Fruit fly (Drosophila melanogaster): Measurements from ENCODE around the gene Nup35.

Gene Nup35

DNA sequence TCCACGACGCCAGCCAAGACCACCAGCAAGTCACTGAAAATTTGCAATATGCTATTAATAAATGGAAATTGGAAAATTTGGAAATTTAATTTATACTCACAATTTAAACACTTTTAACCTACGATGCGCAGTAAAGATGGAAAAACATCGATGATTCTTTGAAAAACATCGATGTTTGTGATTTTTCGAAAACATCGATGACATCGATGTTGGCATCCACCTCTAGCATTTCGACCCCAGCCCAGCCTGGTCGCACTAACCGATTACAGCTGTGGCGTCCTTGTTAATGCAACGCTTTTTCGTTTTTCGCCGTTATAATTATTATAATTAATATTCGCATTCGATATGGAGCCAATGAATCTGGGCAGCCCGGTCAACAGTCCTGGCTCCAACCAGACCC lies at the start of gene Nup35:
Gene Nup35, plus strand, starts transcription at position 222 of the 400 bp plus-strand sequence.
- TF ChIP-seq Hr3 (GFP tag; optimal IDR thresholded peaks at IDR 0.05), result no peak
- TF ChIP-seq nmo (GFP tag; optimal IDR thresholded peaks at IDR 0.05), result peak; percentile 0
- 0 out of 2 replicates have a peak, but pooled peaks have one; percentile 5 for TF ChIP-seq Rfx (GFP tag; IDR thresholded peaks at IDR 0.05)
- peak; percentile 66 for TF ChIP-seq tna (GFP tag; IDR thresholded peaks at IDR 0.05; ENCODE audit: partially characterized antibody)
- TF ChIP-seq ato (GFP tag; IDR thresholded peaks at IDR 0.05; ENCODE audit: partially characterized antibody), result peak; percentile 56
- peak; percentile 70 for TF ChIP-seq CG14860 (GFP tag; IDR thresholded peaks at IDR 0.05; ENCODE audit: partially characterized antibody)
- no peak for TF ChIP-seq CG10543 (GFP tag; optimal IDR thresholded peaks at IDR 0.05)
- peak; percentile 62 for TF ChIP-seq inv (GFP tag; IDR thresholded peaks at IDR 0.05; ENCODE audit: partially characterized antibody)
- peak; percentile 78 for TF ChIP-seq CG16813 (GFP tag; IDR thresholded peaks at IDR 0.05; ENCODE audit: partially characterized antibody)
- TF ChIP-seq NC2α (GFP tag; optimal IDR thresholded peaks at IDR 0.05), result no peak
- TF ChIP-seq CG6683 (GFP tag; optimal IDR thresholded peaks at IDR 0.05), result no peak
- no peak for TF ChIP-seq CG12104 (GFP tag; optimal IDR thresholded peaks at IDR 0.05)
- no peak for TF ChIP-seq CG32767 (GFP tag; IDR thresholded peaks at IDR 0.05)
- no peak for TF ChIP-seq oc (tag; optimal IDR thresholded peaks at IDR 0.05)
- no peak for TF ChIP-seq CG14050 (GFP tag; IDR thresholded peaks at IDR 0.05)
- TF ChIP-seq CG4360 (GFP tag; IDR thresholded peaks at IDR 0.05), result no peak
- no peak for TF ChIP-seq CG12071 (GFP tag; optimal IDR thresholded peaks at IDR 0.05)
- TF ChIP-seq sug (tag; optimal IDR thresholded peaks at IDR 0.05), result no peak
- peak; percentile 74; the same call in 2 of the 3 replicates for TF ChIP-seq CG7963 (GFP tag; IDR thresholded peaks at IDR 0.05; ENCODE audit: partially characterized antibody)
- peak; percentile 75 for TF ChIP-seq CG13287 (GFP tag; IDR thresholded peaks at IDR 0.05; ENCODE audit: partially characterized antibody)
- no peak for TF ChIP-seq CG4854 (GFP tag; optimal IDR thresholded peaks at IDR 0.05)
- TF ChIP-seq Med (GFP tag), result peak; percentile 49
- TF ChIP-seq Opbp (GFP tag; IDR thresholded peaks at IDR 0.05; ENCODE audit: partially characterized antibody), result peak; percentile 77; the same call in 2 of the 3 replicates
- TF ChIP-seq Sox102F (GFP tag; optimal IDR thresholded peaks at IDR 0.05), result no peak
- TF ChIP-seq nerfin-2 (GFP tag; IDR thresholded peaks at IDR 0.05; ENCODE audit: partially characterized antibody), result peak; percentile 49
- TF ChIP-seq sima (GFP tag; optimal IDR thresholded peaks at IDR 0.05), result no peak
- no peak for TF ChIP-seq scrt (GFP tag; optimal IDR thresholded peaks at IDR 0.05)
- no peak for TF ChIP-seq Oli (tag; optimal IDR thresholded peaks at IDR 0.05)
- no peak for TF ChIP-seq Hr51 (GFP tag; optimal IDR thresholded peaks at IDR 0.05)
- peak; percentile 78 for TF ChIP-seq knrl (GFP tag; IDR thresholded peaks at IDR 0.05; ENCODE audit: partially characterized antibody)
- 0 out of 2 replicates have a peak, but pooled peaks have one; percentile 10 for TF ChIP-seq al (GFP tag; IDR thresholded peaks at IDR 0.05)
- no peak for TF ChIP-seq CG2199 (GFP tag; IDR thresholded peaks at IDR 0.05)
- peak; percentile 35 for TF ChIP-seq CG9797 (GFP tag; optimal IDR thresholded peaks at IDR 0.05)
- TF ChIP-seq bab2 (GFP tag; optimal IDR thresholded peaks at IDR 0.05), result no peak
- peak; percentile 76 for TF ChIP-seq HLH4C (GFP tag; IDR thresholded peaks at IDR 0.05; ENCODE audit: partially characterized antibody)
- TF ChIP-seq gfzf (GFP tag; optimal IDR thresholded peaks at IDR 0.05), result peak; percentile 60
- no peak for TF ChIP-seq CG7556 (GFP tag; optimal IDR thresholded peaks at IDR 0.05)
- no peak for TF ChIP-seq vvl (GFP tag; IDR thresholded peaks at IDR 0.05)
- TF ChIP-seq CG4617 (GFP tag; optimal IDR thresholded peaks at IDR 0.05; ENCODE audit: borderline replicate concordance), result no peak
- peak; percentile 75 for TF ChIP-seq bbx (GFP tag; IDR thresholded peaks at IDR 0.05; ENCODE audit: partially characterized antibody)
- TF ChIP-seq crol (GFP tag; IDR thresholded peaks at IDR 0.05), result no peak
- no peak for TF ChIP-seq dimm (GFP tag; IDR thresholded peaks at IDR 0.05)
- TF ChIP-seq vnd (GFP tag; IDR thresholded peaks at IDR 0.05; ENCODE audit: partially characterized antibody), result peak; percentile 63
- TF ChIP-seq MBD-R2 (GFP tag; IDR thresholded peaks at IDR 0.05), result peak; percentile 57
- TF ChIP-seq CG7786 (GFP tag; optimal IDR thresholded peaks at IDR 0.05), result no peak
- TF ChIP-seq fd102C (GFP tag; optimal IDR thresholded peaks at IDR 0.05), result no peak
- no peak for TF ChIP-seq CG9215 (GFP tag; IDR thresholded peaks at IDR 0.05)
- no peak for TF ChIP-seq lab (GFP tag; optimal IDR thresholded peaks at IDR 0.05)
- peak; percentile 72 for TF ChIP-seq CG34224 (GFP tag; IDR thresholded peaks at IDR 0.05; ENCODE audit: partially characterized antibody)

Data from whole organism, embryonic.